Fruit fly (Drosophila melanogaster): Measurements from ENCODE around the gene CG3397.
A peak's percentile ranks its signal among the peaks of the same experiment; 100 is the strongest.

Gene CG3397

dm6 chr3R:11948903-11949358, 35.4 kb downstream of the CG3397 start, which contains the start of gene Cad87A (continued):
- TF ChIP-seq Taf1 (GFP tag; IDR thresholded peaks at IDR 0.05) (no peak), CG42726 (GFP tag; IDR thresholded peaks at IDR 0.05; ENCODE audit: partially characterized antibody) (no peak), sug (tag; optimal IDR thresholded peaks at IDR 0.05) (peak; percentile 20), caup (GFP tag; optimal IDR thresholded peaks at IDR 0.05; ENCODE audit: severe bottlenecking) (peak; percentile 69), Hr51 (GFP tag; optimal IDR thresholded peaks at IDR 0.05) (no peak), CG17612 (GFP tag; IDR thresholded peaks at IDR 0.05) (no peak), toy (GFP tag; IDR thresholded peaks at IDR 0.05) (no peak), stc (GFP tag; IDR thresholded peaks at IDR 0.05) (no peak), schlank (tag; optimal IDR thresholded peaks at IDR 0.05) (no peak), dimm (GFP tag; IDR thresholded peaks at IDR 0.05) (no peak), nom (GFP tag; optimal IDR thresholded peaks at IDR 0.05) (peak; percentile 77), CG8478 (optimal IDR thresholded peaks at IDR 0.05) (no peak), CG3838 (GFP tag; optimal IDR thresholded peaks at IDR 0.05) (no peak), CG3281 (GFP tag; optimal IDR thresholded peaks at IDR 0.05) (no peak), Camta (GFP tag; optimal IDR thresholded peaks at IDR 0.05) (peak; percentile 7), tna (GFP tag; IDR thresholded peaks at IDR 0.05; ENCODE audit: partially characterized antibody) (no peak), Bgb (GFP tag; IDR thresholded peaks at IDR 0.05; ENCODE audit: partially characterized antibody) (no peak), onecut (GFP tag; IDR thresholded peaks at IDR 0.05) (peak; percentile 54), CG17359 (tag; optimal IDR thresholded peaks at IDR 0.05) (peak; percentile 23), hth (optimal IDR thresholded peaks at IDR 0.05) (no peak), Ets65A (GFP tag) (no peak), CG10543 (GFP tag; optimal IDR thresholded peaks at IDR 0.05) (peak; percentile 69), CG18599 (GFP tag; optimal IDR thresholded peaks at IDR 0.05) (peak; percentile 47), CG16779 (GFP tag; IDR thresholded peaks at IDR 0.05) (no peak), CG11456 (GFP tag; IDR thresholded peaks at IDR 0.05) (no peak), eve (GFP tag; optimal IDR thresholded peaks at IDR 0.05) (no peak), Tbp (GFP tag; optimal IDR thresholded peaks at IDR 0.05) (no peak), CG3163 (GFP tag; optimal IDR thresholded peaks at IDR 0.05) (peak; percentile 49), psq (GFP tag; optimal IDR thresholded peaks at IDR 0.05) (no peak), CG12071 (GFP tag; optimal IDR thresholded peaks at IDR 0.05) (peak; percentile 45), Ssrp (tag; optimal IDR thresholded peaks at IDR 0.05) (no peak), grau (tag; optimal IDR thresholded peaks at IDR 0.05) (no peak), Asciz (GFP tag; optimal IDR thresholded peaks at IDR 0.05) (no peak), GATAe (GFP tag; conservative IDR thresholded peaks at IDR 0.05) (no peak), chinmo (GFP tag; IDR thresholded peaks at IDR 0.05; ENCODE audit: partially characterized antibody) (no peak), Hr3 (GFP tag; optimal IDR thresholded peaks at IDR 0.05) (no peak), wor (GFP tag; IDR thresholded peaks at IDR 0.05) (no peak), CG6689 (GFP tag; IDR thresholded peaks at IDR 0.05) (no peak), repo (GFP tag; optimal IDR thresholded peaks at IDR 0.05) (peak; percentile 58), Oaz (GFP tag; IDR thresholded peaks at IDR 0.05) (no peak), Hr39 (optimal IDR thresholded peaks at IDR 0.05) (no peak), CG7357 (GFP tag; IDR thresholded peaks at IDR 0.05) (no peak), sim (GFP tag; IDR thresholded peaks at IDR 0.05) (no peak), gsb (GFP tag; IDR thresholded peaks at IDR 0.05) (no peak), CG2116 (GFP tag; optimal IDR thresholded peaks at IDR 0.05) (no peak), CG33213 (GFP tag; optimal IDR thresholded peaks at IDR 0.05) (peak; percentile 51), CG18476 (GFP tag; optimal IDR thresholded peaks at IDR 0.05) (no peak), CG31365 (tag; optimal IDR thresholded peaks at IDR 0.05) (peak; percentile 51), CG8089 (GFP tag; optimal IDR thresholded peaks at IDR 0.05) (no peak), sima (GFP tag; optimal IDR thresholded peaks at IDR 0.05) (no peak), MBD-R2 (GFP tag; IDR thresholded peaks at IDR 0.05) (no peak), Doc3 (GFP tag; IDR thresholded peaks at IDR 0.05; ENCODE audit: partially characterized antibody) (no peak), CG14441 (GFP tag; IDR thresholded peaks at IDR 0.05) (no peak)
